Worm (Caenorhabditis elegans) whole organism, L1 larva: ENCODE measurements around the gene glr-6.

ENCODE experiments used
- C04F5.9 ChIP-seq: sonication (generic microtip); optimal IDR thresholded peaks from 2 replicates; lab custom pipeline; 2016; ENCODE audit warnings: missing genetic modification characterization, missing compliant biosample characterization
- C16A3.4 ChIP-seq: fragments of 150-350 bp; optimal IDR thresholded peaks from 2 replicates; lab custom pipeline; 2014; ENCODE audit warnings: missing biosample characterization, missing genetic modification characterization
- C34B4.2 ChIP-seq: sonication (generic microtip); optimal IDR thresholded peaks from 2 replicates; lab custom pipeline; 2017; ENCODE audit warnings: mild to moderate bottlenecking, missing genetic modification characterization, missing compliant biosample characterization
- Y116A8C.19 ChIP-seq: sonication (generic microtip); optimal IDR thresholded peaks from 2 replicates; lab custom pipeline; 2016; ENCODE audit warnings: missing compliant biosample characterization, missing genetic modification characterization, borderline replicate concordance
- aha-1 ChIP-seq: fragments of 150-350 bp; optimal IDR thresholded peaks from 2 replicates; lab custom pipeline; 2014; ENCODE audit warnings: missing biosample characterization, missing genetic modification characterization
- alr-1 ChIP-seq: fragments of 200-800 bp; sonication (Bioruptor generic); optimal IDR thresholded peaks from 2 replicates; lab custom pipeline; 2018; ENCODE audit warnings: borderline replicate concordance, mild to moderate bottlenecking, missing genetic modification characterization, missing compliant biosample characterization
- aly-2 ChIP-seq: fragments of 150-350 bp; optimal IDR thresholded peaks from 2 replicates; lab custom pipeline; 2014; ENCODE audit warnings: missing biosample characterization, missing genetic modification characterization
- ama-1 ChIP-seq: fragments of 150-350 bp; optimal IDR thresholded peaks from 2 replicates; lab custom pipeline; 2014
- blmp-1 ChIP-seq: fragments of 150-350 bp; optimal IDR thresholded peaks from 2 replicates; lab custom pipeline; 2014; ENCODE audit warnings: missing biosample characterization, missing genetic modification characterization
- ceh-8 ChIP-seq: fragments of 200-800 bp; sonication (Bioruptor generic); optimal IDR thresholded peaks from 2 replicates; lab custom pipeline; 2018; ENCODE audit warnings: mild to moderate bottlenecking, missing genetic modification characterization, moderate library complexity, missing compliant biosample characterization
- ceh-82 ChIP-seq, 3 experiments: fragments of 150-350 bp in 1 of 3; sonication (generic microtip) in 2 of 3; optimal IDR thresholded peaks; 2 replicates each; lab custom pipeline; 2014 to 2017; ENCODE audit warnings: missing biosample characterization in 3 of 3, missing genetic modification characterization in 3 of 3
- ceh-88 ChIP-seq: fragments of 200-800 bp; sonication (Bioruptor generic); IDR thresholded peaks from 2 replicates; pipeline ENCODE4 v1.3.6; 2022; ENCODE audit warnings: missing genetic modification characterization, missing compliant biosample characterization
- ceh-90 ChIP-seq: sonication (generic microtip); optimal IDR thresholded peaks from 2 replicates; lab custom pipeline; 2016; ENCODE audit warnings: missing genetic modification characterization, missing compliant biosample characterization
- ces-1 ChIP-seq: fragments of 150-350 bp; optimal IDR thresholded peaks from 2 replicates; lab custom pipeline; 2014; ENCODE audit warnings: missing biosample characterization, missing genetic modification reagents, missing genetic modification characterization
- egl-27 ChIP-seq, 2 experiments: fragments of 150-350 bp in 1 of 2; sonication (generic microtip); optimal IDR thresholded peaks; 3 replicates each; lab custom pipeline; 2017 to 2018; ENCODE audit warnings: missing biosample characterization in 2 of 2, missing genetic modification characterization in 2 of 2, missing genetic modification reagents in 2 of 2
- fos-1 ChIP-seq: fragments of 150-350 bp; optimal IDR thresholded peaks from 2 replicates; lab custom pipeline; 2014; ENCODE audit warnings: missing biosample characterization, missing genetic modification characterization
- grh-1 ChIP-seq: fragments of 200-800 bp; sonication (Bioruptor generic); IDR thresholded peaks from 2 replicates; pipeline ENCODE4 v1.3.6; 2022; ENCODE audit warnings: missing genetic modification reagents, missing genetic modification characterization, missing compliant biosample characterization
- hpl-2 ChIP-seq: fragments of 150-350 bp; optimal IDR thresholded peaks from 2 replicates; lab custom pipeline; 2014; ENCODE audit warnings: missing biosample characterization, missing genetic modification reagents, missing genetic modification characterization
- irx-1 ChIP-seq: sonication (generic microtip); optimal IDR thresholded peaks from 2 replicates; lab custom pipeline; 2016; ENCODE audit warnings: missing genetic modification characterization, missing compliant biosample characterization
- isw-1 ChIP-seq: fragments of 200-800 bp; sonication (Bioruptor generic); IDR thresholded peaks from 2 replicates; pipeline ENCODE4 v1.3.6; 2022; ENCODE audit warnings: missing genetic modification characterization, missing compliant biosample characterization
- lin-13 ChIP-seq: fragments of 150-350 bp; optimal IDR thresholded peaks from 2 replicates; lab custom pipeline; 2014; ENCODE audit warnings: missing biosample characterization, missing genetic modification reagents, missing genetic modification characterization
- lin-14 ChIP-seq: fragments of 200-800 bp; sonication (Bioruptor generic); optimal IDR thresholded peaks from 2 replicates; lab custom pipeline; 2018; ENCODE audit warnings: mild to moderate bottlenecking, missing genetic modification characterization, moderate library complexity, missing compliant biosample characterization
- lin-35 ChIP-seq, 2 experiments: fragments of 150-350 bp; optimal IDR thresholded peaks; 2 replicates each; lab custom pipeline; 2014; ENCODE audit warnings: missing biosample characterization in 2 of 2, missing genetic modification characterization in 2 of 2, missing genetic modification reagents in 2 of 2
- lin-39 ChIP-seq: fragments of 150-350 bp; optimal IDR thresholded peaks from 2 replicates; lab custom pipeline; 2014; ENCODE audit warnings: missing biosample characterization, missing genetic modification reagents, missing genetic modification characterization
- lir-3 ChIP-seq: sonication (generic microtip); optimal IDR thresholded peaks from 2 replicates; lab custom pipeline; 2016; ENCODE audit warnings: mild to moderate bottlenecking, missing genetic modification characterization, moderate library complexity, missing compliant biosample characterization; ENCODE audit not compliant: poor library complexity
- lsy-2 ChIP-seq, 2 experiments: fragments of 150-350 bp; optimal IDR thresholded peaks; 2 replicates each; lab custom pipeline; 2014; ENCODE audit warnings: missing biosample characterization in 2 of 2, missing genetic modification characterization in 2 of 2
- mab-9 ChIP-seq: fragments of 200-800 bp; sonication (Bioruptor generic); IDR thresholded peaks from 2 replicates; pipeline ENCODE4 v1.3.6; 2022; ENCODE audit warnings: missing genetic modification reagents, missing genetic modification characterization, missing compliant biosample characterization
- mdl-1 ChIP-seq, 2 experiments: fragments of 150-350 bp; optimal IDR thresholded peaks; 2 replicates each; lab custom pipeline; 2014 to 2017; ENCODE audit warnings: missing biosample characterization in 2 of 2, missing genetic modification characterization in 2 of 2, inconsistent platforms in 1 of 2
- mef-2 ChIP-seq: fragments of 150-350 bp; optimal IDR thresholded peaks from 2 replicates; lab custom pipeline; 2014; ENCODE audit warnings: missing biosample characterization, missing genetic modification characterization
- nhr-11 ChIP-seq: fragments of 150-350 bp; optimal IDR thresholded peaks from 2 replicates; lab custom pipeline; 2014; ENCODE audit warnings: missing biosample characterization, missing genetic modification characterization
- nhr-19 ChIP-seq: fragments of 200-800 bp; sonication (Bioruptor generic); conservative IDR thresholded peaks from 2 replicates; pipeline ENCODE4 v1.3.6; 2022; ENCODE audit warnings: missing genetic modification characterization, missing compliant biosample characterization
- nhr-20 ChIP-seq: sonication (generic microtip); optimal IDR thresholded peaks from 2 replicates; lab custom pipeline; 2016; ENCODE audit warnings: mild to moderate bottlenecking, missing genetic modification characterization, missing compliant biosample characterization
- nhr-76 ChIP-seq: sonication (generic microtip); optimal IDR thresholded peaks from 2 replicates; lab custom pipeline; 2017; ENCODE audit warnings: missing biosample characterization, missing genetic modification characterization
- nhr-77 ChIP-seq: fragments of 150-350 bp; optimal IDR thresholded peaks from 2 replicates; lab custom pipeline; 2014; ENCODE audit warnings: missing biosample characterization, missing genetic modification characterization
- nhr-84 ChIP-seq: sonication (generic microtip); optimal IDR thresholded peaks from 2 replicates; lab custom pipeline; 2017; ENCODE audit warnings: missing biosample characterization, missing genetic modification characterization
- pag-3 ChIP-seq: sonication (generic microtip); optimal IDR thresholded peaks from 2 replicates; lab custom pipeline; 2017; ENCODE audit warnings: missing genetic modification characterization, mild to moderate bottlenecking, missing compliant biosample characterization, antibody characterized with exemption, borderline replicate concordance; ENCODE audit not compliant: insufficient read depth
- pax-3 ChIP-seq: fragments of 200-800 bp; sonication (Bioruptor generic); optimal IDR thresholded peaks from 2 replicates; lab custom pipeline; 2018; ENCODE audit warnings: mild to moderate bottlenecking, missing genetic modification characterization, moderate library complexity, missing compliant biosample characterization
- rnt-1 ChIP-seq: sonication (generic microtip); optimal IDR thresholded peaks from 2 replicates; lab custom pipeline; 2016; ENCODE audit warnings: mild to moderate bottlenecking, missing genetic modification characterization, moderate library complexity, missing compliant biosample characterization
- snpc-4 ChIP-seq: fragments of 150-350 bp; optimal IDR thresholded peaks from 2 replicates; lab custom pipeline; 2014; ENCODE audit warnings: missing biosample characterization, missing genetic modification characterization
- snu-23 ChIP-seq: sonication (generic microtip); optimal IDR thresholded peaks from 2 replicates; lab custom pipeline; 2016; ENCODE audit warnings: missing genetic modification characterization, missing compliant biosample characterization
- sup-37 ChIP-seq: fragments of 200-800 bp; sonication (Bioruptor generic); optimal IDR thresholded peaks from 2 replicates; lab custom pipeline; 2018; ENCODE audit warnings: mild to moderate bottlenecking, missing genetic modification characterization, missing compliant biosample characterization
- tbx-2 ChIP-seq: sonication (generic microtip); optimal IDR thresholded peaks from 2 replicates; lab custom pipeline; 2016; ENCODE audit warnings: missing genetic modification characterization, missing compliant biosample characterization
- unc-130 ChIP-seq: fragments of 150-350 bp; optimal IDR thresholded peaks from 2 replicates; lab custom pipeline; 2017; ENCODE audit warnings: missing biosample characterization, missing genetic modification characterization, inconsistent platforms
- unc-30 ChIP-seq: sonication (generic microtip); optimal IDR thresholded peaks from 2 replicates; lab custom pipeline; 2017; ENCODE audit warnings: missing biosample characterization, missing genetic modification characterization
- unc-62 ChIP-seq: fragments of 150-350 bp; optimal IDR thresholded peaks from 2 replicates; lab custom pipeline; 2014; ENCODE audit warnings: missing biosample characterization, missing genetic modification reagents, missing genetic modification characterization
- unc-86 ChIP-seq: sonication (generic microtip); optimal IDR thresholded peaks from 2 replicates; lab custom pipeline; 2016; ENCODE audit warnings: missing genetic modification characterization, missing compliant biosample characterization
- unc-98 ChIP-seq: fragments of 200-800 bp; sonication (Bioruptor generic); IDR thresholded peaks from 2 replicates; pipeline ENCODE4 v1.3.6; 2022; ENCODE audit warnings: missing genetic modification characterization, missing compliant biosample characterization
- vab-15 ChIP-seq: sonication (generic microtip); optimal IDR thresholded peaks from 2 replicates; lab custom pipeline; 2017; ENCODE audit warnings: missing genotype, mild to moderate bottlenecking, missing genetic modification characterization, missing compliant biosample characterization
- zag-1 ChIP-seq: fragments of 150-350 bp; optimal IDR thresholded peaks from 2 replicates; lab custom pipeline; 2014; ENCODE audit warnings: missing biosample characterization, missing genetic modification characterization
- zip-4 ChIP-seq: fragments of 200-800 bp; sonication (Bioruptor generic); optimal IDR thresholded peaks from 2 replicates; lab custom pipeline; 2018; ENCODE audit warnings: mild to moderate bottlenecking, missing genetic modification characterization, moderate library complexity, missing compliant biosample characterization
- ztf-4 ChIP-seq: fragments of 150-350 bp; optimal IDR thresholded peaks from 2 replicates; lab custom pipeline; 2014; ENCODE audit warnings: missing biosample characterization, missing genetic modification characterization

Gene glr-6

ce11 chrX:6835166-6835565, 5.4 kb downstream of the glr-6 start, which contains the start of gene F41B4.2:
F41B4.2 (minus strand) TSS chrX:6835266.
- TF ChIP-seq zag-1 (no peak), grh-1 (GFP tag; lab: Robert Waterston, UW) (no peak), nhr-76 (tag; lab: Kevin White, UChicago) (no peak), unc-86 (tag; lab: Kevin White, UChicago) (no peak), fos-1 (tag; lab: Kevin White, UChicago) (no peak), lin-39 (tag; lab: Kevin White, UChicago) (no peak), sup-37 (no peak), nhr-84 (tag; lab: Kevin White, UChicago) (no peak), pag-3 (tag; lab: Kevin White, UChicago) (no peak), C34B4.2 (tag; lab: Kevin White, UChicago) (no peak), unc-98 (no peak), isw-1 (GFP tag; lab: Robert Waterston, UW) (no peak), vab-15 (tag; lab: Kevin White, UChicago) (no peak), ztf-4 (no peak), rnt-1 (tag; lab: Kevin White, UChicago) (no peak), nhr-20 (tag; lab: Kevin White, UChicago) (no peak), ceh-8 (GFP tag; lab: Kevin White, UChicago) (no peak), nhr-19 (no peak), aha-1 (tag; lab: Kevin White, UChicago) (no peak), lir-3 (tag; lab: Kevin White, UChicago) (no peak)
- TF ChIP-seq, all 84 proteins: peak for 0

ce11 chrX:6825840-6826239, 14.7 kb downstream of the glr-6 start, which contains the start of gene F41B4.1:
F41B4.1 (minus strand) TSS chrX:6825862.
- TF ChIP-seq C04F5.9 (no peak), ama-1 (no peak), mab-9 (GFP tag; lab: Robert Waterston, UW) (no peak), blmp-1 (tag; lab: Kevin White, UChicago) (no peak), unc-86 (tag; lab: Kevin White, UChicago) (no peak), lin-35 (GFP tag; optimal IDR thresholded peaks at IDR 0.05; lab: Kevin White, UChicago) (no peak), hpl-2 (GFP tag; lab: Kevin White, UChicago) (no peak), snu-23 (peak; percentile 67), mef-2 (peak; percentile 63), ceh-88 (GFP tag; lab: Robert Waterston, UW) (no peak), unc-30 (no peak), nhr-11 (tag; lab: Kevin White, UChicago) (no peak), ces-1 (GFP tag; lab: Kevin White, UChicago) (no peak), egl-27 (tag; optimal IDR thresholded peaks at IDR 0.05; lab: Kevin White, UChicago) (no peak), aly-2 (no peak), vab-15 (tag; lab: Kevin White, UChicago) (no peak), mdl-1 (tag; optimal IDR thresholded peaks at IDR 0.05; lab: Kevin White, UChicago) (peak in 1 of 2 experiments; percentile 37), ceh-90 (no peak), pax-3 (no peak), grh-1 (GFP tag; lab: Robert Waterston, UW) (no peak), irx-1 (no peak), zip-4 (GFP tag; lab: Kevin White, UChicago) (no peak), snpc-4 (tag; lab: Kevin White, UChicago) (no peak), nhr-20 (tag; lab: Kevin White, UChicago) (peak; percentile 35), nhr-84 (tag; lab: Kevin White, UChicago) (no peak), nhr-77 (tag; lab: Kevin White, UChicago) (no peak), C16A3.4 (tag; lab: Kevin White, UChicago) (no peak), Y116A8C.19 (tag; lab: Kevin White, UChicago) (no peak), lir-3 (tag; lab: Kevin White, UChicago) (no peak), C34B4.2 (tag; lab: Kevin White, UChicago) (no peak), unc-130 (peak; percentile 66), fos-1 (tag; lab: Kevin White, UChicago) (no peak), tbx-2 (tag; lab: Kevin White, UChicago) (peak; percentile 21), unc-62 (GFP tag; lab: Kevin White, UChicago) (no peak), lin-14 (GFP tag; lab: Kevin White, UChicago) (peak; percentile 89), ceh-82 (tag; optimal IDR thresholded peaks at IDR 0.05; lab: Kevin White, UChicago) (no peak), lsy-2 (tag; optimal IDR thresholded peaks at IDR 0.05; lab: Kevin White, UChicago) (peak; percentile 21 to 61), unc-98 (no peak), lin-13 (GFP tag; lab: Kevin White, UChicago) (no peak), alr-1 (tag; lab: Kevin White, UChicago) (no peak)
